Fruit fly (Drosophila melanogaster) whole organism, pupa: ENCODE results near the gene Hydr2.

Source experiments
- CG9948 ChIP-seq: fragments of 200-800 bp; sonication (Bioruptor generic); optimal IDR thresholded peaks from 2 replicates; lab custom pipeline; 2018; ENCODE audit warnings: missing biosample characterization, mild to moderate bottlenecking, missing genetic modification characterization, moderate library complexity
- Pif1A ChIP-seq: fragments of 200-800 bp; sonication (Bioruptor generic); optimal IDR thresholded peaks from 3 replicates; lab custom pipeline; 2016; ENCODE audit warnings: missing biosample characterization, missing genetic modification characterization
- Pif1B ChIP-seq: fragments of 200-800 bp; sonication (Bioruptor generic); optimal IDR thresholded peaks from 3 replicates; lab custom pipeline; 2016; ENCODE audit warnings: missing biosample characterization, missing genetic modification characterization

- TF ChIP-seq CG9948 (tag; lab: Kevin White, UChicago) (no peak), Pif1B (GFP tag; lab: Kevin White, UChicago) (peak; percentile 52), Pif1A (GFP tag; lab: Kevin White, UChicago) (peak; percentile 35)
Observed at dm6 chr2L:3172745-3173271, 9.4 kb downstream of the Hydr2 start.
